Worm (Caenorhabditis elegans): ENCODE results near the gene pacs-1.

pacs-1 gene

ce11 chrV:9254012-9254696, 37.1 kb upstream of the pacs-1 start, which contains the start of gene F07C3.9:
TSS of gene F07C3.9 (minus strand) at chrV:9254646.
- TF ChIP-seq unc-86 (tag; optimal IDR thresholded peaks at IDR 0.05): no peak
- TF ChIP-seq efl-1 (optimal IDR thresholded peaks at IDR 0.05): no peak
- TF ChIP-seq efl-1 (GFP tag; optimal IDR thresholded peaks at IDR 0.05 in 1 of 2): peak in 1 of 2 experiments; percentile 23
- TF ChIP-seq ets-5 (GFP tag; IDR thresholded peaks at IDR 0.05): no peak
- TF ChIP-seq elt-2 (tag; optimal IDR thresholded peaks at IDR 0.05): peak; percentile 77
- TF ChIP-seq sptf-1 (tag; optimal IDR thresholded peaks at IDR 0.05): no peak

ce11 chrV:9249932-9250331, 32.9 kb upstream of the pacs-1 start, which contains the start of gene ptd-2:
TSS of gene ptd-2 (plus strand) at chrV:9250232.
- TF ChIP-seq aha-1 (tag; optimal IDR thresholded peaks at IDR 0.05) (no peak), nhr-90 (tag; optimal IDR thresholded peaks at IDR 0.05; ENCODE audit: poor library complexity) (no peak), rnt-1 (tag; optimal IDR thresholded peaks at IDR 0.05) (no peak), C34B4.2 (tag; optimal IDR thresholded peaks at IDR 0.05) (no peak), swsn-7 (tag; optimal IDR thresholded peaks at IDR 0.05) (no peak), lin-15B (tag; optimal IDR thresholded peaks at IDR 0.05) (no peak)

ce11 chrV:9249206-9249605, 32.1 kb upstream of the pacs-1 start, which contains the start of gene str-94:
TSS of gene str-94 (minus strand) at chrV:9249306.
- TF ChIP-seq ces-1 (GFP tag; optimal IDR thresholded peaks at IDR 0.05): no peak
- no peak for TF ChIP-seq snpc-4 (tag; optimal IDR thresholded peaks at IDR 0.05)
- no peak for TF ChIP-seq lir-3 (tag; optimal IDR thresholded peaks at IDR 0.05; ENCODE audit: poor library complexity)
- TF ChIP-seq ets-5 (GFP tag; IDR thresholded peaks at IDR 0.05): no peak
- TF ChIP-seq sox-4 (tag; optimal IDR thresholded peaks at IDR 0.05): no peak
- no peak for TF ChIP-seq snu-23 (GFP tag; optimal IDR thresholded peaks at IDR 0.05)
- no peak for TF ChIP-seq pax-3 (tag; optimal IDR thresholded peaks at IDR 0.05)
- no peak for TF ChIP-seq hlh-4 (tag; optimal IDR thresholded peaks at IDR 0.05)

ce11 chrV:9247416-9247815, 30.4 kb upstream of the pacs-1 start:
- TF ChIP-seq nhr-47 (tag; optimal IDR thresholded peaks at IDR 0.05) (no peak), sox-4 (tag; optimal IDR thresholded peaks at IDR 0.05) (no peak), pag-3 (tag; optimal IDR thresholded peaks at IDR 0.05; ENCODE audit: borderline replicate concordance, insufficient read depth) (peak; percentile 86), unc-30 (tag; optimal IDR thresholded peaks at IDR 0.05) (no peak), lsy-2 (tag; optimal IDR thresholded peaks at IDR 0.05) (peak; percentile 8 to 20), pqm-1 (tag; optimal IDR thresholded peaks at IDR 0.05) (no peak), ceh-8 (GFP tag; optimal IDR thresholded peaks at IDR 0.05) (no peak), jun-1 (tag; optimal IDR thresholded peaks at IDR 0.05) (no peak), ama-1 (optimal IDR thresholded peaks at IDR 0.05) (no peak), F16B12.6 (tag; optimal IDR thresholded peaks at IDR 0.05) (no peak), dsc-1 (tag; optimal IDR thresholded peaks at IDR 0.05) (peak; percentile 26), efl-1 (optimal IDR thresholded peaks at IDR 0.05) (peak; percentile 16 to 34), efl-1 (GFP tag; optimal IDR thresholded peaks at IDR 0.05 in 1 of 2) (no peak), sup-37 (GFP tag; optimal IDR thresholded peaks at IDR 0.05) (no peak), mdl-1 (tag; optimal IDR thresholded peaks at IDR 0.05) (peak in 1 of 2 experiments; percentile 34), ceh-90 (tag; optimal IDR thresholded peaks at IDR 0.05) (no peak), C16A3.4 (tag; optimal IDR thresholded peaks at IDR 0.05) (no peak), lin-35 (GFP tag; optimal IDR thresholded peaks at IDR 0.05) (peak in 1 of 2 experiments; percentile 0), nhr-19 (GFP tag; conservative IDR thresholded peaks at IDR 0.05) (peak; percentile 35), nhr-11 (tag; optimal IDR thresholded peaks at IDR 0.05) (no peak), nhr-71 (tag; optimal IDR thresholded peaks at IDR 0.05) (peak; percentile 60), swsn-7 (tag; optimal IDR thresholded peaks at IDR 0.05) (no peak), aha-1 (tag; optimal IDR thresholded peaks at IDR 0.05) (no peak), lin-14 (GFP tag; optimal IDR thresholded peaks at IDR 0.05) (peak; percentile 85), rnt-1 (tag; optimal IDR thresholded peaks at IDR 0.05) (peak; percentile 43), tbx-2 (tag; optimal IDR thresholded peaks at IDR 0.05) (no peak), ceh-82 (tag; optimal IDR thresholded peaks at IDR 0.05) (peak in 1 of 3 experiments; percentile 44)

Data from whole organism, L1 larva.